Worm (Caenorhabditis elegans) whole organism, young adult: Measurements from ENCODE around the gene rcs-1.

Experiments used
- B0336.3 ChIP-seq: fragments of 200-800 bp; sonication (Bioruptor generic); IDR thresholded peaks from 2 replicates; pipeline ENCODE4 v1.3.6; 2022; ENCODE audit warnings: missing genetic modification characterization, missing compliant biosample characterization
- F37B4.10 ChIP-seq: fragments of 200-800 bp; sonication (Bioruptor generic); IDR thresholded peaks from 2 replicates; pipeline ENCODE4 v1.3.6; 2022; ENCODE audit warnings: missing genetic modification characterization, missing compliant biosample characterization
- F55B11.4 ChIP-seq: sonication (generic microtip); optimal IDR thresholded peaks from 2 replicates; lab custom pipeline; 2016; ENCODE audit warnings: missing compliant biosample characterization, missing genetic modification characterization, borderline replicate concordance; ENCODE audit not compliant: insufficient read depth
- T07F8.4 ChIP-seq: sonication (generic microtip); optimal IDR thresholded peaks from 2 replicates; lab custom pipeline; 2016; ENCODE audit warnings: mild to moderate bottlenecking, missing genetic modification characterization, moderate library complexity, missing compliant biosample characterization
- Y53G8AR.9 ChIP-seq: fragments of 200-800 bp; sonication (Bioruptor generic); conservative IDR thresholded peaks from 2 replicates; pipeline ENCODE4 v1.3.6; 2022; ENCODE audit warnings: missing genetic modification reagents, missing genetic modification characterization, missing compliant biosample characterization
- Y79H2A.3 ChIP-seq: fragments of 200-800 bp; sonication (Bioruptor generic); conservative IDR thresholded peaks from 2 replicates; pipeline ENCODE4 v1.3.6; 2022; ENCODE audit warnings: missing genetic modification reagents, missing genetic modification characterization, missing compliant biosample characterization
- Y95B8A.8 ChIP-seq: fragments of 200-800 bp; sonication (Bioruptor generic); IDR thresholded peaks from 2 replicates; pipeline ENCODE4 v1.3.6; 2022; ENCODE audit warnings: missing genetic modification reagents, missing genetic modification characterization, missing compliant biosample characterization
- aptf-3 ChIP-seq: fragments of 200-800 bp; sonication (Bioruptor generic); IDR thresholded peaks from 2 replicates; pipeline ENCODE4 v1.3.6; 2022; ENCODE audit warnings: missing genetic modification characterization, missing compliant biosample characterization
- atf-7 ChIP-seq: sonication (generic microtip); optimal IDR thresholded peaks from 2 replicates; lab custom pipeline; 2017; ENCODE audit warnings: mild to moderate bottlenecking, missing genetic modification characterization, missing compliant biosample characterization
- athp-1 ChIP-seq: sonication (generic microtip); optimal IDR thresholded peaks from 2 replicates; lab custom pipeline; 2017; ENCODE audit warnings: mild to moderate bottlenecking, missing genetic modification characterization, missing compliant biosample characterization
- attf-3 ChIP-seq: fragments of 200-800 bp; sonication (Bioruptor generic); conservative IDR thresholded peaks from 2 replicates; pipeline ENCODE4 v1.3.6; 2022; ENCODE audit warnings: missing genetic modification reagents, missing genetic modification characterization, missing compliant biosample characterization
- attf-5 ChIP-seq: fragments of 200-800 bp; sonication (Bioruptor generic); optimal IDR thresholded peaks from 2 replicates; lab custom pipeline; 2018; ENCODE audit warnings: mild to moderate bottlenecking, missing genetic modification characterization, missing compliant biosample characterization
- attf-6 ChIP-seq: fragments of 200-800 bp; sonication (Bioruptor generic); IDR thresholded peaks from 2 replicates; pipeline ENCODE4 v1.3.6; 2022; ENCODE audit warnings: missing genetic modification reagents, missing genetic modification characterization, missing compliant biosample characterization
- ceh-27 ChIP-seq: fragments of 200-800 bp; sonication (Bioruptor generic); optimal IDR thresholded peaks from 2 replicates; lab custom pipeline; 2018; ENCODE audit warnings: mild to moderate bottlenecking, missing genetic modification characterization, moderate library complexity, missing compliant biosample characterization
- die-1 ChIP-seq: sonication (generic microtip); optimal IDR thresholded peaks from 2 replicates; lab custom pipeline; 2016; ENCODE audit warnings: missing genotype, mild to moderate bottlenecking, missing genetic modification characterization, missing compliant biosample characterization
- dox-1 ChIP-seq: fragments of 200-800 bp; sonication (Bioruptor generic); IDR thresholded peaks from 2 replicates; pipeline ENCODE4 v1.3.6; 2022; ENCODE audit warnings: missing genetic modification reagents, missing genetic modification characterization, missing compliant biosample characterization
- dpl-1 ChIP-seq: fragments of 150-350 bp; optimal IDR thresholded peaks from 2 replicates; lab custom pipeline; 2014; ENCODE audit warnings: missing biosample characterization, missing genetic modification reagents, missing genetic modification characterization
- egl-18 ChIP-seq: fragments of 200-800 bp; sonication (Bioruptor generic); IDR thresholded peaks from 2 replicates; pipeline ENCODE4 v1.3.6; 2022; ENCODE audit warnings: missing genetic modification reagents, missing genetic modification characterization, missing compliant biosample characterization
- egrh-3 ChIP-seq: fragments of 200-800 bp; sonication (Bioruptor generic); IDR thresholded peaks from 2 replicates; pipeline ENCODE4 v1.3.6; 2022; ENCODE audit warnings: missing genetic modification reagents, missing genetic modification characterization, missing compliant biosample characterization
- ets-4 ChIP-seq: fragments of 200-800 bp; sonication (Bioruptor generic); optimal IDR thresholded peaks from 2 replicates; lab custom pipeline; 2018; ENCODE audit warnings: mild to moderate bottlenecking, missing genetic modification characterization, missing compliant biosample characterization
- hmg-1.2 ChIP-seq: fragments of 200-800 bp; sonication (Bioruptor generic); IDR thresholded peaks from 2 replicates; pipeline ENCODE4 v1.3.6; 2022; ENCODE audit warnings: missing genetic modification reagents, missing genetic modification characterization, missing compliant biosample characterization
- lin-35 ChIP-seq, 3 experiments: fragments of 150-350 bp in 2 of 3; sonication (generic microtip) in 1 of 3; optimal IDR thresholded peaks; 2 replicates each; lab custom pipeline; 2014 to 2018; ENCODE audit warnings: missing biosample characterization in 3 of 3, missing genetic modification characterization in 3 of 3, missing genetic modification reagents in 3 of 3
- lir-1 ChIP-seq: fragments of 200-800 bp; sonication (Bioruptor generic); conservative IDR thresholded peaks from 2 replicates; pipeline ENCODE4 v1.3.6; 2022; ENCODE audit warnings: missing genetic modification reagents, missing genetic modification characterization, missing compliant biosample characterization
- madf-10 ChIP-seq: sonication (generic microtip); optimal IDR thresholded peaks from 2 replicates; lab custom pipeline; 2016; ENCODE audit warnings: mild to moderate bottlenecking, missing genetic modification characterization, missing compliant biosample characterization
- nfya-2 ChIP-seq: fragments of 200-800 bp; sonication (Bioruptor generic); IDR thresholded peaks from 2 replicates; pipeline ENCODE4 v1.3.6; 2022; ENCODE audit warnings: missing genetic modification reagents, missing genetic modification characterization, missing compliant biosample characterization
- nfyb-1 ChIP-seq: fragments of 200-800 bp; sonication (Bioruptor generic); IDR thresholded peaks from 2 replicates; pipeline ENCODE4 v1.3.6; 2022; ENCODE audit warnings: missing genetic modification reagents, missing genetic modification characterization, missing compliant biosample characterization
- nhr-27 ChIP-seq: fragments of 200-800 bp; sonication (Bioruptor generic); optimal IDR thresholded peaks from 2 replicates; lab custom pipeline; 2018; ENCODE audit warnings: mild to moderate bottlenecking, missing genetic modification characterization, moderate library complexity, missing compliant biosample characterization
- nhr-80 ChIP-seq: sonication (generic microtip); optimal IDR thresholded peaks from 2 replicates; lab custom pipeline; 2016; ENCODE audit warnings: missing genetic modification characterization, missing compliant biosample characterization
- pha-4 ChIP-seq: fragments of 150-350 bp; sonication (generic microtip); optimal IDR thresholded peaks from 2 replicates; lab custom pipeline; 2014; ENCODE audit warnings: missing biosample characterization, missing genetic modification reagents, missing genetic modification characterization
- repo-1 ChIP-seq: sonication (generic microtip); optimal IDR thresholded peaks from 2 replicates; lab custom pipeline; 2017; ENCODE audit warnings: mild to moderate bottlenecking, missing genetic modification characterization, missing compliant biosample characterization
- sdz-38 ChIP-seq: sonication (generic microtip); optimal IDR thresholded peaks from 2 replicates; lab custom pipeline; 2016; ENCODE audit warnings: missing genotype, missing genetic modification characterization, missing compliant biosample characterization
- snpc-4 ChIP-seq, 5 experiments: fragments of 150-350 bp in 1 of 5; sonication (generic microtip) in 4 of 5; optimal IDR thresholded peaks; 2 replicates each; lab custom pipeline; 2014 to 2018; ENCODE audit warnings: missing genetic modification characterization in 5 of 5, missing biosample characterization in 3 of 5, antibody characterized with exemption in 2 of 5, mild to moderate bottlenecking in 2 of 5, missing compliant biosample characterization in 2 of 5, missing genotype in 2 of 5, moderate library complexity in 2 of 5, missing genetic modification reagents in 1 of 5
- somi-1 ChIP-seq: fragments of 200-800 bp; sonication (Bioruptor generic); optimal IDR thresholded peaks from 2 replicates; lab custom pipeline; 2018; ENCODE audit warnings: mild to moderate bottlenecking, missing genetic modification characterization, missing compliant biosample characterization
- tbp1 ChIP-seq: fragments of 200-800 bp; sonication (Bioruptor generic); optimal IDR thresholded peaks from 2 replicates; lab custom pipeline; 2018; ENCODE audit warnings: mild to moderate bottlenecking, missing genetic modification characterization, missing compliant biosample characterization
- tbx-9 ChIP-seq: sonication (generic microtip); optimal IDR thresholded peaks from 2 replicates; lab custom pipeline; 2016; ENCODE audit warnings: borderline replicate concordance, missing genetic modification characterization, inconsistent platforms, missing compliant biosample characterization
- tlf-1 ChIP-seq: fragments of 200-800 bp; sonication (Bioruptor generic); optimal IDR thresholded peaks from 2 replicates; lab custom pipeline; 2018; ENCODE audit warnings: mild to moderate bottlenecking, missing genetic modification characterization, missing compliant biosample characterization
- zfh-2 ChIP-seq: fragments of 200-800 bp; sonication (Bioruptor generic); conservative IDR thresholded peaks from 2 replicates; pipeline ENCODE4 v1.3.6; 2022; ENCODE audit warnings: missing genetic modification reagents, missing genetic modification characterization, missing compliant biosample characterization
- zim-3 ChIP-seq: sonication (generic microtip); optimal IDR thresholded peaks from 2 replicates; lab custom pipeline; 2017; ENCODE audit warnings: mild to moderate bottlenecking, missing genetic modification characterization, moderate library complexity, missing compliant biosample characterization
- ztf-18 ChIP-seq: sonication (generic microtip); optimal IDR thresholded peaks from 2 replicates; lab custom pipeline; 2016; ENCODE audit warnings: missing genotype, mild to moderate bottlenecking, missing genetic modification characterization, missing compliant biosample characterization
- ztf-25 ChIP-seq: fragments of 200-800 bp; sonication (Bioruptor generic); IDR thresholded peaks from 2 replicates; pipeline ENCODE4 v1.3.6; 2022; ENCODE audit warnings: missing genetic modification reagents, missing genetic modification characterization, missing compliant biosample characterization
- ztf-6 ChIP-seq: fragments of 200-800 bp; sonication (Bioruptor generic); IDR thresholded peaks from 2 replicates; pipeline ENCODE4 v1.3.6; 2022; ENCODE audit warnings: missing genetic modification reagents, missing genetic modification characterization, missing compliant biosample characterization

Gene rcs-1

DNA sequence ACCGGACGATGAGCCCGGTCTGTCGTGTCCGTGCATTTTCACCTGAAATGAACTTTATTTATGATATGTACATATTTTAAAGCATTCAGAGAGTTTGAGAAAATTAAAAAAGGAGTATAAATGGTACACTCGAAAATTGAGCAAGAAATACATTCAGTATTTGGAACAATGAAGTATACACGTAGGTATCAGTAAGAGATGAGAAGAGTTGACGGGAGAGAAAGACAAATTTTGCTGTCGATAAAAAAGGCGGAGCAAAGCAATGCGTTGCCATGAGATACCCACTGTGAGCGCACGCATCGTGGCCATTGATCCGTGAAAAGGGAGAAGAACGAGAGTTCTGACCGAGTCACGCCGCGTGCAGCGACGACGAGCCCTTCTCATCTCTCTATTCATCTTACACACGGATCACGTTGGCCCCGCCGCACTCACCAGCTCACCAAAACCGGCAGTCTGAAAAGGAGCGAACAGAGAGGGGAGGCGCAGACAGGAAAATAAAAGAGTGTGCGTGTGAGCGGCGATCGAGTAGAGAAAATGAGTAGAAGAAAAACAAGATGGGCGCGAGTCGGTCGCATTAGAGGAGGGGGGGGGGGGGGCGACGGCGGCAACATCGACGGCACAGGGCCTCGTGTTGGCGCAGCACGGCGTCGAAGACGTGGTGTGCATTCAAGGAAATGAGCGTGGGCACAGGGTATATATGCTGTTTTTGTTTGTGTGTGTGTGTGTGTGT, 22.1 kb downstream of the rcs-1 start, which contains the start of gene R04E5.8 (continued):
- TF ChIP-seq aptf-3 (GFP tag; lab: Robert Waterston, UW) (no peak), egrh-3 (GFP tag; lab: Robert Waterston, UW) (peak; percentile 90), ztf-25 (GFP tag; lab: Robert Waterston, UW) (no peak), ets-4 (GFP tag; lab: Kevin White, UChicago) (no peak), attf-3 (GFP tag; lab: Robert Waterston, UW) (no peak), tbx-9 (tag; lab: Kevin White, UChicago) (no peak), somi-1 (GFP tag; lab: Kevin White, UChicago) (no peak), Y95B8A.8 (GFP tag; lab: Robert Waterston, UW) (no peak), F55B11.4 (tag; lab: Kevin White, UChicago) (no peak), lir-1 (no peak), athp-1 (tag; lab: Kevin White, UChicago) (peak; percentile 20), atf-7 (peak; percentile 42), egl-18 (GFP tag; lab: Robert Waterston, UW) (no peak), zim-3 (tag; lab: Kevin White, UChicago) (no peak), nhr-80 (tag; lab: Kevin White, UChicago) (peak; percentile 30), nfyb-1 (GFP tag; lab: Robert Waterston, UW) (0 out of 2 replicates have a peak, but pooled peaks have one; percentile 25), nfya-2 (GFP tag; lab: Robert Waterston, UW) (no peak), madf-10 (tag; lab: Kevin White, UChicago) (no peak), attf-5 (GFP tag; lab: Kevin White, UChicago) (peak; percentile 68), dpl-1 (GFP tag; lab: Kevin White, UChicago) (no peak), ztf-18 (tag; lab: Kevin White, UChicago) (no peak), tlf-1 (GFP tag; lab: Kevin White, UChicago) (no peak), sdz-38 (tag; lab: Kevin White, UChicago) (no peak), lin-35 (GFP tag; optimal IDR thresholded peaks at IDR 0.05; lab: Kevin White, UChicago) (peak in 1 of 3 experiments; percentile 21), ceh-27 (GFP tag; lab: Kevin White, UChicago) (no peak), dox-1 (GFP tag; lab: Robert Waterston, UW) (peak; percentile 71), tbp1 (GFP tag; lab: Kevin White, UChicago) (peak; percentile 20), die-1 (tag; lab: Kevin White, UChicago) (no peak), nhr-27 (tag; lab: Kevin White, UChicago) (no peak), ztf-6 (no peak), pha-4 (tag; lab: Kevin White, UChicago) (no peak), T07F8.4 (tag; lab: Kevin White, UChicago) (no peak)

DNA sequence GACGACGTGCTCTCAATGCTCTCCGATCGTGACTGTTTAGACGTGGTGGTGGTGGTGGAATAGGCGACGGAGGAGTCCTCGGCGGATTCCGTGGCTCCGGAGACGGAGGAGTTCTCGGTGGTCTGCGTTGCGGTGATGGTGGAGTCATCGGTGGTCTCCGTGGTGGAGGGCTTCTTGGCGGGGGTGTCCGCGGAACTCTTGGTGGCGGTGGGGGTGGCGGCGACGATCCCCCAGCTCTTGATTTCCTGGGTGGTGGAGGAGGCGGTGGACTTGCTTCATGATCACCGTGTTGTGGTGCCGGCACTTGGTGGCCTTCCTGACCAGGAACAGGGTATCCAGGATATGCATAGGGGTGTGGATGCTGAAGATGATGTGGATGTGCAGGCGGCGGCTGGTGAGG, 22.9 kb downstream of the rcs-1 start:
- TF ChIP-seq snpc-4 (GFP tag; optimal IDR thresholded peaks at IDR 0.05; lab: Kevin White, UChicago) (no peak), snpc-4 (tag; optimal IDR thresholded peaks at IDR 0.05; lab: Kevin White, UChicago) (no peak), egrh-3 (GFP tag; lab: Robert Waterston, UW) (peak; percentile 95), Y79H2A.3 (GFP tag; lab: Robert Waterston, UW) (no peak), B0336.3 (GFP tag; lab: Robert Waterston, UW) (no peak), F37B4.10 (no peak), attf-6 (GFP tag; lab: Robert Waterston, UW) (no peak), zfh-2 (GFP tag; lab: Robert Waterston, UW) (peak; percentile 95), hmg-1.2 (GFP tag; lab: Robert Waterston, UW) (0 out of 2 replicates have a peak, but pooled peaks have one; percentile 16), repo-1 (tag; lab: Kevin White, UChicago) (no peak), Y53G8AR.9 (GFP tag; lab: Robert Waterston, UW) (no peak)
